Worm (Caenorhabditis elegans) whole organism, midembryonic: ENCODE results near the gene F23D12.4.

Experiments used
- cog-1 ChIP-seq: sonication (generic microtip); optimal IDR thresholded peaks from 2 replicates; lab custom pipeline; 2016; ENCODE audit warnings: missing genetic modification characterization, missing compliant biosample characterization
- flt-1 ChIP-seq: fragments of 200-800 bp; sonication (Bioruptor generic); IDR thresholded peaks from 2 replicates; pipeline ENCODE4 v1.3.6; 2022; ENCODE audit warnings: missing genetic modification characterization, missing compliant biosample characterization

DNA sequence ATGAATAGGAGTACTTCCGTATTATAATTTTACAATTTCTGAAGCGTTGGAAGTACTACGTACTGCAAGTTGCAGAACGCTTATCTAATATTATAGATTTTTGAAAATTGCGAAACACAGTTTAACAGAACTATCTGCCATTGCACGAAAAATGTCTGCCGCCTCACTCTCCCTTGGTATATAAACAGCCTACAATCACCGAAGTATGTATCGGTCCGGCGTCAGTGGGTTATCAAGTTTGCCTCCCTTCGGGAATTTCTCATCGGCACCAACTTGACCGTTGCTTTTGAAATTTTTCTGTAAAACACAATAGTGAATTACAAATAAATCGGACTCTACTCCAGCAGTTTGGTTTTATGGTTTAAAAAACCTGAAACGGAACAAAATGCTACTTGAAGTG, 32.5 kb downstream of the F23D12.4 start:
- TF ChIP-seq flt-1 (GFP tag; lab: Robert Waterston, UW) (no peak), cog-1 (no peak)
